Worm (Caenorhabditis elegans): ENCODE measurements around the gene Y39B6A.34.

ce11 chrV:19013215-19013614 is 12.4 kb downstream of the Y39B6A.34 start:
- TF ChIP-seq R02D3.7 (tag; optimal IDR thresholded peaks at IDR 0.05) (no peak), daf-12 (tag; optimal IDR thresholded peaks at IDR 0.05) (no peak), pqm-1 (tag; optimal IDR thresholded peaks at IDR 0.05) (no peak), ztf-11 (tag; optimal IDR thresholded peaks at IDR 0.05) (no peak), nhr-23 (tag; optimal IDR thresholded peaks at IDR 0.05) (no peak), snpc-4 (tag; optimal IDR thresholded peaks at IDR 0.05) (no peak), fkh-2 (tag; optimal IDR thresholded peaks at IDR 0.05) (no peak), nhr-11 (tag; optimal IDR thresholded peaks at IDR 0.05) (no peak), skn-1 (tag; optimal IDR thresholded peaks at IDR 0.05) (no peak), nhr-28 (tag; optimal IDR thresholded peaks at IDR 0.05) (no peak), ceh-82 (tag; optimal IDR thresholded peaks at IDR 0.05) (no peak), sea-2 (GFP tag; optimal IDR thresholded peaks at IDR 0.05) (no peak)
